Worm (Caenorhabditis elegans): ENCODE results near the gene his-60.

The his-60 gene

DNA sequence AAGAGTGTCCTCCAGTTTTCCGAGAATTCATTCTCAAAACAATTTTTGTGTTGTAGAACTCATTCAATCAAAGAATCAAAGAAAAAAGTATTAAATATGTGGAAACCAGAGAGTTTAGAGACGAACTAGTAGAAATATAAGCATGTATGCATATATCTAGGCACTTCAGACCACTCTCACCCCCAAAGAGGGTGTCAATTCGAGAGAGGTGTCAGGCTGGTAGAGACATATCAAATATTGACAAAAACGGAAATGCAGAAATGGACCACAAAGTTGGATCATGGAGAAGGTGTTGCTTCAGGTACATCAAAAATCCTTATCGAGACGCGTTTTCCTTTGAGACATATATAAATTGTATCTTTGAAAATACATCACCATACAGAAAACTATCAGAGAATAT lies 36.0 kb upstream of the his-60 start:
- no peak for TF ChIP-seq ceh-58 (GFP tag; IDR thresholded peaks at IDR 0.05)
- no peak for TF ChIP-seq Y56A3A.18 (GFP tag; IDR thresholded peaks at IDR 0.05)
- no peak for TF ChIP-seq let-526 (GFP tag; IDR thresholded peaks at IDR 0.05)
- no peak for TF ChIP-seq attf-6 (GFP tag; IDR thresholded peaks at IDR 0.05)
- no peak for TF ChIP-seq C17E4.6 (GFP tag; IDR thresholded peaks at IDR 0.05)
- no peak for TF ChIP-seq snpc-1.3 (tag; optimal IDR thresholded peaks at IDR 0.05; ENCODE audit: insufficient read depth)
- no peak for TF ChIP-seq akir-1 (GFP tag; optimal IDR thresholded peaks at IDR 0.05)
- TF ChIP-seq aptf-3 (GFP tag; IDR thresholded peaks at IDR 0.05): no peak
- TF ChIP-seq bed-1 (GFP tag; IDR thresholded peaks at IDR 0.05): no peak
- no peak for TF ChIP-seq F37B4.10 (GFP tag; IDR thresholded peaks at IDR 0.05)
- TF ChIP-seq B0019.2 (GFP tag; conservative IDR thresholded peaks at IDR 0.05): no peak
- TF ChIP-seq B0336.3 (GFP tag; IDR thresholded peaks at IDR 0.05): no peak
- TF ChIP-seq F23B12.7 (tag; optimal IDR thresholded peaks at IDR 0.05; ENCODE audit: insufficient read depth): no peak
- no peak for TF ChIP-seq snpc-3.4 (tag; optimal IDR thresholded peaks at IDR 0.05)

DNA sequence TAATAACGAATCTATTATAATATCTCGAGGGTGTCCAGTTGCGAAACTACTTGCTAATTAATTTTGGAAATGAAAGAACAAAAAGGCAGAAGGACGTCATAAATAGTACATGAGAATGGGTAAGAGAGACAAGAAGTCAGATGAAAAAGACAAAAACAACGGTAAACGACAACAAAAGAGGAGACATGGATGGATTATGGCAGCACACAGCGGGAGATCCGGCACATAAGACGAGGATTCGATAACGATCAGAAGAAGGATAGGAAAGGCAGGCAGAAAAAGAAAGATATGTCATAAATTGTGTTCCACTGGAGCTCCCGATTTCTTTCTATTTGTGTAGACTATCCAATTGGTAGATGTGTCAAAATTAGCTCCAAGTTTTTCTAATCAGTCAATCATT lies 33.8 kb upstream of the his-60 start:
- TF ChIP-seq lin-35 (GFP tag; optimal IDR thresholded peaks at IDR 0.05): no peak
- TF ChIP-seq F33H1.4 (GFP tag; IDR thresholded peaks at IDR 0.05): no peak
- no peak for TF ChIP-seq Y53G8AR.9 (GFP tag; conservative IDR thresholded peaks at IDR 0.05)
- TF ChIP-seq die-1 (tag; optimal IDR thresholded peaks at IDR 0.05): no peak
- TF ChIP-seq aptf-3 (GFP tag; IDR thresholded peaks at IDR 0.05): no peak
- TF ChIP-seq ztf-6 (GFP tag; IDR thresholded peaks at IDR 0.05): no peak
- no peak for TF ChIP-seq chd-7 (tag; optimal IDR thresholded peaks at IDR 0.05)
- no peak for TF ChIP-seq ccch-3 (GFP tag; optimal IDR thresholded peaks at IDR 0.05)
- no peak for TF ChIP-seq nfya-2 (GFP tag; IDR thresholded peaks at IDR 0.05)
- TF ChIP-seq T26A5.8 (tag; optimal IDR thresholded peaks at IDR 0.05): no peak
- TF ChIP-seq pha-4 (tag; optimal IDR thresholded peaks at IDR 0.05): no peak
- no peak for TF ChIP-seq let-526 (GFP tag; IDR thresholded peaks at IDR 0.05)

DNA sequence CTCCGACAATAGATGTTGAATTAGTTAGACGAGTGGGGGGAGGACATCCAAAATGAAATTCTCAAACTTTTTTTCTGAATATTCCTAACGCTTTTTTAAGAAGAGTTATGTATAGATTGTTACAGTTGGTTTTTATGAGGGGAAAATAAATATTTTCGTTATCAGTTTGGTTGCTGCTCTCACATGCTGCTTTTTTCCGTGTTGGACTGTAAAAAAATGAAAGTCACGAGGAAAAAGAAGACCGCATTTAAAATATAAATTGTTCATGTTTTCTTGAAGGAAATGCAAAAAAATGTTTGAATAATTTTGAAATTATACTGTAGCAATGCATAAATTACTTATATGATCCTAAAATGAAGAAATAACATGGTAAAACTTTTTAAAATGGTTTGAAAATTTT lies 33.0 kb upstream of the his-60 start:
- TF ChIP-seq tbx-9 (tag; optimal IDR thresholded peaks at IDR 0.05; ENCODE audit: borderline replicate concordance) (no peak), B0261.1 (tag; optimal IDR thresholded peaks at IDR 0.05) (no peak), nhr-80 (tag; optimal IDR thresholded peaks at IDR 0.05) (peak; percentile 25), F57A8.1 (GFP tag; optimal IDR thresholded peaks at IDR 0.05) (no peak), let-526 (GFP tag; IDR thresholded peaks at IDR 0.05) (no peak), attf-3 (GFP tag; conservative IDR thresholded peaks at IDR 0.05) (0 out of 2 replicates have a peak, but pooled peaks have one; percentile 20)

DNA sequence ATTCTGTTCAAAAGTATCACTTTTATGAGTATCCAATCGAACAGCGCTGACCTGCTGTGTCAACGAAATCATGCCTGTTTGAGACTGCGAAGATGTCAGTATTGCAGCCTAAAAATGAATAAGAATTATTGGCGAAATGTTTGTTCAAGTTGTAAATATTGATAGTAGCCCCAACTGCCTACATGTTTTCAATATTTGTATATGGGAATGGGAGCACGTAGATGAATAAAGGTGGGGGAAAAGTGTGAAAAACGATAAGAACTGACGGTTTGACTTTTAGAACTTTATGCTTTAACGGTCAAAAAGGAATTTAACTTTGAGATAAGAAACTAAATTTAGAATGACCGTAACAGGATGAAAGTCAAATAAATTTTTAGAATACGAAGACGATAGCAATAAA lies 32.5 kb upstream of the his-60 start:
- TF ChIP-seq attf-5 (GFP tag; optimal IDR thresholded peaks at IDR 0.05) (no peak), bed-2 (GFP tag; IDR thresholded peaks at IDR 0.05) (no peak), cebp-2 (GFP tag; IDR thresholded peaks at IDR 0.05) (no peak), unc-130 (GFP tag; optimal IDR thresholded peaks at IDR 0.05) (no peak), gei-17 (GFP tag; optimal IDR thresholded peaks at IDR 0.05) (no peak), F33H1.4 (GFP tag; IDR thresholded peaks at IDR 0.05) (no peak), ama-1 (optimal IDR thresholded peaks at IDR 0.05) (no peak), ama-1 (GFP tag; optimal IDR thresholded peaks at IDR 0.05) (no peak)
